Worm (Caenorhabditis elegans): ENCODE results near the gene col-40.

DNA sequence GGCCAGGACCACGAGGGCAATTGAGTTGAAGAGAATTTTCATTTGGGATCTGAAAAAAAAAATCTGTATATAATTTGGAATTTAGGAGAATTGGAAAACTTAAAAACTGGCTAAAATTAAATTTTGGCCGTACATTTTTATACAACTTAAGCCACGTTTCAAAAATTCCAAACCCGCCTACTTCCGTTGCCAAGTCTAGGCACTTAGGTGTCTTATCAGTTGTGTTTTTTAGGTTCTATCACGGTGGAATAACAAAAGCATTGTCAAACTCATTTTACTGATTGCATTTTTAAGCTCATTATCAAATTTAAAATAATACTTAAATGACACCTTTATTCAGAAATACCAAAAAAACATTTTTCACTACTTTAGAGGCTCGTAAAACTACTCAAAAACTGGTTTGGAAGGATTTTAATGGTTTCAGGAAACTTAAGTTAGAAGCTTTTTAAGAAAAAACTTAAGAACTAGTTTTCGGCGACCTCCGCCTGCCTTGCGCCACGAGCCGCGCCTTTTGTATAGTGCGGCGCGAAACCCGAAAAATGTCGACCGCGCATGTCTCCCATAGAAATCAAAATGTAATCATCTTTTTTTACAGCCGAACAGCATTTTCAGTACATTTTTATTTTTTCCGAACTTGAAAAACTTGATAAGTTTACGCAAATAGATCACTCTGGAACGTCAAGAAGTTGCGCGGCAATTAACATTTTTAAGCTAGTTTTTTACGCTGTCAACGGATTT is 11.4 kb upstream of the col-40 start, which contains the start of gene lips-13:
- no peak for TF ChIP-seq him-1 (tag; optimal IDR thresholded peaks at IDR 0.05)
- TF ChIP-seq dao-5 (tag; optimal IDR thresholded peaks at IDR 0.05): no peak

Data from whole organism, L4/young adult.